Worm (Caenorhabditis elegans) whole organism, L2 larva: Measurements from ENCODE around the gene daz-1.

Experiments
- ZK546.5 ChIP-seq: sonication (generic microtip); optimal IDR thresholded peaks from 2 replicates; lab custom pipeline; 2017; ENCODE audit warnings: missing biosample characterization, missing genetic modification characterization
- alr-1 ChIP-seq: fragments of 150-350 bp; optimal IDR thresholded peaks from 2 replicates; lab custom pipeline; 2014; ENCODE audit warnings: missing biosample characterization, missing genetic modification characterization
- blmp-1 ChIP-seq: sonication (generic microtip); optimal IDR thresholded peaks from 2 replicates; lab custom pipeline; 2017; ENCODE audit warnings: missing genetic modification characterization, mild to moderate bottlenecking, missing compliant biosample characterization, antibody characterized with exemption, moderate library complexity; ENCODE audit not compliant: insufficient read depth
- lin-11 ChIP-seq: fragments of 150-350 bp; sonication (generic microtip); optimal IDR thresholded peaks from 2 replicates; lab custom pipeline; 2014; ENCODE audit warnings: missing biosample characterization, missing genetic modification characterization, inconsistent platforms, mixed read lengths
- lin-13 ChIP-seq: fragments of 150-350 bp; optimal IDR thresholded peaks from 2 replicates; lab custom pipeline; 2014; ENCODE audit warnings: missing biosample characterization, missing genetic modification reagents, missing genetic modification characterization
- mdl-1 ChIP-seq, 2 experiments: fragments of 150-350 bp in 1 of 2; sonication (generic microtip) in 1 of 2; optimal IDR thresholded peaks; 2 replicates each; lab custom pipeline; 2017; ENCODE audit warnings: missing biosample characterization in 2 of 2, missing genetic modification characterization in 2 of 2
- nhr-237 ChIP-seq: fragments of 150-350 bp; optimal IDR thresholded peaks from 2 replicates; lab custom pipeline; 2014; ENCODE audit warnings: missing biosample characterization, missing genetic modification characterization
- nhr-6 ChIP-seq: fragments of 150-350 bp; optimal IDR thresholded peaks from 2 replicates; lab custom pipeline; 2014; ENCODE audit warnings: missing biosample characterization, missing genetic modification characterization
- nhr-77 ChIP-seq: fragments of 150-350 bp; optimal IDR thresholded peaks from 2 replicates; lab custom pipeline; 2014; ENCODE audit warnings: missing biosample characterization, missing genetic modification characterization
- snpc-4 ChIP-seq: fragments of 150-350 bp; optimal IDR thresholded peaks from 2 replicates; lab custom pipeline; 2014; ENCODE audit warnings: missing biosample characterization, missing genetic modification characterization
- unc-62 ChIP-seq: fragments of 150-350 bp; optimal IDR thresholded peaks from 2 replicates; lab custom pipeline; 2014; ENCODE audit warnings: missing biosample characterization, missing genetic modification reagents, missing genetic modification characterization
- ztf-4 ChIP-seq: fragments of 150-350 bp; optimal IDR thresholded peaks from 2 replicates; lab custom pipeline; 2014; ENCODE audit warnings: missing biosample characterization, missing genetic modification characterization

DNA sequence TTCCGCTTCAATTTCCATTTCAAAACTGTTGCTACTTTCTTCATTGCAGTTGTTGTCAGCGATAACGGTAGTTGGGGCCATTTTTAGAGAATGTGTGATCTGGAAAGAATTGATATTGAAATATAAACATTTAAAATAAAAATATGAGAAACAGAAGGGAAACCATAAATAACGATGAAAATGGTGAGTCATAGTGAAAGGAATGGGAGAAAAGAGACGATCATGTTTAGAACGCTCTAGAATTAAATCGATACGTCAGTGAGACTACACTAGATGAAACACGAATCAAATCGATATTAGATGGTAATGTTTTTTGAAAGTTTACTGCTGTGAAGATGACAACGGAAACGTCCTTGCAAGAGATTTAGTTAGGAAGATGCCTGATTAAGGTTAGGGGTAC lies 47.2 kb upstream of the daz-1 start, which contains the start of the genes EEED8.12 and EEED8.4:
- TF ChIP-seq nhr-237 (tag; lab: Kevin White, UChicago) = no peak
- TF ChIP-seq alr-1 (tag; lab: Kevin White, UChicago) = no peak
- TF ChIP-seq ZK546.5 (tag; lab: Kevin White, UChicago) = no peak
- TF ChIP-seq unc-62 = no peak
- no peak for TF ChIP-seq ztf-4 (tag; lab: Kevin White, UChicago)
- no peak for TF ChIP-seq mdl-1 (tag; optimal IDR thresholded peaks at IDR 0.05; lab: Kevin White, UChicago)
- TF ChIP-seq blmp-1 = no peak
- no peak for TF ChIP-seq lin-11
- no peak for TF ChIP-seq nhr-77 (tag; lab: Kevin White, UChicago)
- no peak for TF ChIP-seq lin-13 (GFP tag; lab: Kevin White, UChicago)
- TF ChIP-seq nhr-6 (tag; lab: Kevin White, UChicago) = no peak
- no peak for TF ChIP-seq snpc-4 (tag; lab: Kevin White, UChicago)
